Fruit fly (Drosophila melanogaster) Kc167 (cell line): ENCODE results near the gene Rab3GAP1.

Experiments
- Myc ChIP-seq: fragments of >200 bp; optimal IDR thresholded peaks from 2 replicates; lab custom pipeline; 2017; ENCODE audit warnings: missing external identifiers
- Sin3A ChIP-seq: fragments of >200 bp; optimal IDR thresholded peaks from 2 replicates; lab custom pipeline; 2018; ENCODE audit warnings: missing external identifiers
- h ChIP-seq: fragments of >200 bp; optimal IDR thresholded peaks from 3 replicates; lab custom pipeline; 2018; ENCODE audit warnings: missing external identifiers
- insv ChIP-seq: fragments of >200 bp; optimal IDR thresholded peaks from 3 replicates; lab custom pipeline; 2018; ENCODE audit warnings: missing external identifiers
- psq ChIP-seq: fragments of >200 bp; optimal IDR thresholded peaks from 2 replicates; lab custom pipeline; 2017; ENCODE audit warnings: missing external identifiers
- ttk ChIP-seq: sonication (Bioruptor generic); optimal IDR thresholded peaks from 2 replicates; lab custom pipeline; 2017; ENCODE audit warnings: missing external identifiers

DNA sequence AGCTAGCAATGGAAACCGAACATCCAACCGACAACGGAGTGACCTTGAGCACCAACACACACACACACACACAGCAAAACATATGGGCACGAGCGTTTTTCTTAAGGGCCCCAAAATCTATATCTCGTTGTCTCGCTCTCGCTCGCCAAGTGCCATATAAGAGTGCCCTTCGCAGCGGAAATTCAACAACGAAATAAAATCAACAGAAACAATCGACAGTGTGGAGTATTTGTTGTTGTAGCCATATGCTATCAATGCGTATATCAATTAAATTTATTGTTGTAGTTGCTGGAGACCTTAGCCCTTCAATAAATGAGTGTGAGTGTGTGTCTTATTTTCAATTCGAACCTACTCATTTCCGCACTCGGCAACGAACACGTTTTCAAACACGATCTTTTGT, 25.6 kb upstream of the Rab3GAP1 start:
- no peak for TF ChIP-seq h (lab: Kevin White, UChicago)
- no peak for TF ChIP-seq Sin3A (lab: Kevin White, UChicago)
- no peak for TF ChIP-seq Myc (lab: Kevin White, UChicago)
- TF ChIP-seq psq (lab: Kevin White, UChicago): no peak
- TF ChIP-seq insv: no peak
- no peak for TF ChIP-seq ttk
